Fruit fly (Drosophila melanogaster): Measurements from ENCODE around the gene LManI.

The LManI gene

dm6 chr2L:10442048-10442790 is 14.8 kb downstream of the LManI start, which contains the start of gene loh (continued):
- TF ChIP-seq yki (optimal IDR thresholded peaks at IDR 0.05) (no peak), E2f1 (GFP tag; IDR thresholded peaks at IDR 0.05) (peak; percentile 17; the same call in 1 of the 2 replicates), Poxn (GFP tag; IDR thresholded peaks at IDR 0.05) (no peak), Tbp (GFP tag; optimal IDR thresholded peaks at IDR 0.05) (no peak), CG18476 (GFP tag; optimal IDR thresholded peaks at IDR 0.05) (peak; percentile 43), Pdp1 (GFP tag; optimal IDR thresholded peaks at IDR 0.05) (no peak), ase (GFP tag; IDR thresholded peaks at IDR 0.05) (no peak), esg (GFP tag; conservative IDR thresholded peaks at IDR 0.05) (peak; percentile 25; the same call in 1 of the 2 replicates), CG14710 (tag; optimal IDR thresholded peaks at IDR 0.05) (peak; percentile 75), inv (GFP tag; IDR thresholded peaks at IDR 0.05; ENCODE audit: partially characterized antibody) (no peak), CG15479 (GFP tag; optimal IDR thresholded peaks at IDR 0.05) (no peak), ttk (GFP tag; IDR thresholded peaks at IDR 0.05) (0 out of 2 replicates have a peak, but pooled peaks have one; percentile 38), eve (GFP tag; optimal IDR thresholded peaks at IDR 0.05) (peak in 1 of 2 experiments; percentile 84), pum (GFP tag; optimal IDR thresholded peaks at IDR 0.05) (no peak), CG13775 (GFP tag; optimal IDR thresholded peaks at IDR 0.05) (peak; percentile 32), luna (GFP tag; optimal IDR thresholded peaks at IDR 0.05) (no peak), scrt (GFP tag; optimal IDR thresholded peaks at IDR 0.05) (no peak), croc (GFP tag; conservative IDR thresholded peaks at IDR 0.05) (peak; percentile 33; the same call in 2 of the 3 replicates), bab2 (GFP tag; optimal IDR thresholded peaks at IDR 0.05) (no peak), CG18619 (GFP tag; optimal IDR thresholded peaks at IDR 0.05) (peak; percentile 41), CG15514 (GFP tag; optimal IDR thresholded peaks at IDR 0.05) (peak; percentile 12), dati (GFP tag; IDR thresholded peaks at IDR 0.05) (no peak), lola (GFP tag; optimal IDR thresholded peaks at IDR 0.05) (peak in 1 of 3 experiments; percentile 79), CG4424 (GFP tag; optimal IDR thresholded peaks at IDR 0.05) (peak; percentile 64), ac (GFP tag; optimal IDR thresholded peaks at IDR 0.05) (no peak), nau (GFP tag; optimal IDR thresholded peaks at IDR 0.05) (no peak), CG18262 (tag; optimal IDR thresholded peaks at IDR 0.05) (peak; percentile 85), Fer2 (tag; optimal IDR thresholded peaks at IDR 0.05) (peak; percentile 2), tna (GFP tag; IDR thresholded peaks at IDR 0.05; ENCODE audit: partially characterized antibody) (no peak), CG1529 (GFP tag; optimal IDR thresholded peaks at IDR 0.05) (peak; percentile 18), CG17361 (GFP tag; IDR thresholded peaks at IDR 0.05) (peak; percentile 90), CG18011 (GFP tag; optimal IDR thresholded peaks at IDR 0.05) (no peak), D19A (tag; optimal IDR thresholded peaks at IDR 0.05) (peak; percentile 74), chinmo (GFP tag; IDR thresholded peaks at IDR 0.05; ENCODE audit: partially characterized antibody) (0 out of 4 replicates have a peak, but pooled peaks have one; percentile 19), Hr78 (GFP tag; optimal IDR thresholded peaks at IDR 0.05) (no peak), peb (GFP tag; IDR thresholded peaks at IDR 0.05) (0 out of 2 replicates have a peak, but pooled peaks have one; percentile 23), fd3F (GFP tag; optimal IDR thresholded peaks at IDR 0.05) (peak; percentile 24), Doc2 (GFP tag; IDR thresholded peaks at IDR 0.05) (no peak), bsh (GFP tag; optimal IDR thresholded peaks at IDR 0.05) (peak in 1 of 2 experiments; percentile 63), CG10543 (GFP tag; optimal IDR thresholded peaks at IDR 0.05) (peak; percentile 64), crol (GFP tag; IDR thresholded peaks at IDR 0.05) (peak; percentile 77; the same call in 1 of the 2 replicates), CG8281 (tag; optimal IDR thresholded peaks at IDR 0.05) (no peak), nerfin-1 (tag; optimal IDR thresholded peaks at IDR 0.05) (no peak), CG6854 (GFP tag; optimal IDR thresholded peaks at IDR 0.05) (peak; percentile 48), Dbx (GFP tag; IDR thresholded peaks at IDR 0.05) (no peak), CG13296 (GFP tag; optimal IDR thresholded peaks at IDR 0.05) (peak; percentile 9), CG11723 (GFP tag; optimal IDR thresholded peaks at IDR 0.05) (peak; percentile 53), zf30C (GFP tag; optimal IDR thresholded peaks at IDR 0.05) (no peak)

Measured in whole organism, embryonic.